Fruit fly (Drosophila melanogaster): ENCODE results near the gene lgs.

- no peak for TF ChIP-seq Myc (optimal IDR thresholded peaks at IDR 0.05)
- TF ChIP-seq psq (optimal IDR thresholded peaks at IDR 0.05), result no peak
- TF ChIP-seq ttk (optimal IDR thresholded peaks at IDR 0.05), result no peak
- TF ChIP-seq insv (optimal IDR thresholded peaks at IDR 0.05), result no peak
These were observed 23.4 kb upstream of the lgs start, which contains the start of gene CG33941 for dm6 chr4:466976-467639.

All from Kc167 (cell line).